Fruit fly (Drosophila melanogaster) whole organism, adult: ENCODE measurements around the gene CG5704.

ENCODE experiments used
- CG11617 ChIP-seq: fragments of 200-800 bp; sonication (Bioruptor generic); optimal IDR thresholded peaks from 2 replicates; lab custom pipeline; 2017; ENCODE audit warnings: mild to moderate bottlenecking, missing biosample characterization, missing genetic modification reagents, missing genetic modification characterization
- CG12768 ChIP-seq: fragments of 200-800 bp; sonication (Bioruptor generic); optimal IDR thresholded peaks from 2 replicates; lab custom pipeline; 2017; ENCODE audit warnings: missing biosample characterization, missing genetic modification characterization, mild to moderate bottlenecking, moderate library complexity, missing genetic modification reagents
- CG14711 ChIP-seq: fragments of 200-800 bp; sonication (Bioruptor generic); optimal IDR thresholded peaks from 2 replicates; lab custom pipeline; 2018; ENCODE audit warnings: missing biosample characterization, mild to moderate bottlenecking, missing genetic modification characterization, moderate library complexity
- CG1620 ChIP-seq: fragments of 200-800 bp; sonication (Bioruptor generic); optimal IDR thresholded peaks from 2 replicates; lab custom pipeline; 2016; ENCODE audit warnings: missing biosample characterization, missing genetic modification characterization
- CG33017 ChIP-seq: fragments of 200-800 bp; sonication (Bioruptor generic); optimal IDR thresholded peaks from 2 replicates; lab custom pipeline; 2018; ENCODE audit warnings: missing biosample characterization, mild to moderate bottlenecking, missing genetic modification characterization, moderate library complexity
- CG5204 ChIP-seq: fragments of 200-800 bp; sonication (Bioruptor generic); optimal IDR thresholded peaks from 2 replicates; lab custom pipeline; 2016; ENCODE audit warnings: missing biosample characterization, missing genetic modification characterization
- CG7045 ChIP-seq: fragments of 200-800 bp; sonication (Bioruptor generic); optimal IDR thresholded peaks from 2 replicates; lab custom pipeline; 2017; ENCODE audit warnings: missing biosample characterization, mild to moderate bottlenecking, missing genetic modification characterization
- CG7101 ChIP-seq: fragments of 200-800 bp; sonication (Bioruptor generic); optimal IDR thresholded peaks from 2 replicates; lab custom pipeline; 2018; ENCODE audit warnings: missing biosample characterization, mild to moderate bottlenecking, missing genetic modification characterization, moderate library complexity
- Clk ChIP-seq: fragments of 200-800 bp; sonication (Bioruptor generic); optimal IDR thresholded peaks from 2 replicates; lab custom pipeline; 2017; ENCODE audit warnings: missing biosample characterization, missing genetic modification characterization
- Crg-1 ChIP-seq: fragments of 200-800 bp; sonication (Bioruptor generic); optimal IDR thresholded peaks from 2 replicates; lab custom pipeline; 2016; ENCODE audit warnings: missing biosample characterization, missing genetic modification characterization
- Hr96 ChIP-seq: fragments of 200-800 bp; sonication (Bioruptor generic); optimal IDR thresholded peaks from 2 replicates; lab custom pipeline; 2016; ENCODE audit warnings: missing biosample characterization, missing genetic modification characterization
- Mnt ChIP-seq: fragments of 200-800 bp; sonication (Bioruptor generic); optimal IDR thresholded peaks from 2 replicates; lab custom pipeline; 2016; ENCODE audit warnings: missing biosample characterization, mild to moderate bottlenecking, missing genetic modification characterization
- bab1 ChIP-seq: fragments of 200-800 bp; sonication (Bioruptor generic); optimal IDR thresholded peaks from 3 replicates; lab custom pipeline; 2019; ENCODE audit warnings: missing biosample characterization, mild to moderate bottlenecking, missing genetic modification characterization, moderate library complexity
- cic ChIP-seq: fragments of 200-800 bp; sonication (Bioruptor generic); optimal IDR thresholded peaks from 2 replicates; lab custom pipeline; 2017; ENCODE audit warnings: missing biosample characterization, mild to moderate bottlenecking, missing genetic modification characterization, moderate library complexity
- cnc ChIP-seq, 2 experiments: fragments of >200 bp; optimal IDR thresholded peaks; 2 replicates each; lab custom pipeline; 2017
- kay ChIP-seq: fragments of 200-800 bp; sonication (Bioruptor generic); peaks from one replicate; lab custom pipeline; 2016; ENCODE audit warnings: missing biosample characterization, missing genetic modification characterization, borderline replicate concordance
- ovo ChIP-seq: fragments of 200-800 bp; sonication (Bioruptor generic); optimal IDR thresholded peaks from 2 replicates; lab custom pipeline; 2016; ENCODE audit warnings: missing biosample characterization, missing genetic modification characterization
- pad ChIP-seq: fragments of 200-800 bp; sonication (Bioruptor generic); optimal IDR thresholded peaks from 3 replicates; lab custom pipeline; 2017; ENCODE audit warnings: missing biosample characterization, missing genetic modification characterization, mild to moderate bottlenecking, moderate library complexity, missing genetic modification reagents
- tj ChIP-seq: fragments of 200-800 bp; sonication (Bioruptor generic); optimal IDR thresholded peaks from 3 replicates; lab custom pipeline; 2017; ENCODE audit warnings: missing biosample characterization, mild to moderate bottlenecking, missing genetic modification characterization, moderate library complexity
- toe ChIP-seq: fragments of 200-800 bp; sonication (Bioruptor generic); optimal IDR thresholded peaks from 2 replicates; lab custom pipeline; 2016; ENCODE audit warnings: missing biosample characterization, missing genetic modification characterization

Gene CG5704

dm6 chr3L:2166776-2167175 is 4.0 kb downstream of the CG5704 start:
- TF ChIP-seq bab1 (GFP tag; lab: Kevin White, UChicago) (peak; percentile 10), CG7045 (no peak)

dm6 chr3L:2164805-2165204 is 6.0 kb downstream of the CG5704 start:
- no peak for TF ChIP-seq CG12768
- TF ChIP-seq CG14711 (tag; lab: Kevin White, UChicago), result no peak
- TF ChIP-seq CG1620 (GFP tag; lab: Kevin White, UChicago), result no peak
- TF ChIP-seq CG11617 (GFP tag; lab: Kevin White, UChicago), result no peak
- TF ChIP-seq pad (GFP tag; lab: Kevin White, UChicago), result no peak
- TF ChIP-seq ovo (GFP tag; lab: Kevin White, UChicago), result no peak
- no peak for TF ChIP-seq CG5204 (GFP tag; lab: Kevin White, UChicago)
- no peak for TF ChIP-seq bab1 (GFP tag; lab: Kevin White, UChicago)
- no peak for TF ChIP-seq CG7101 (tag; lab: Kevin White, UChicago)
- TF ChIP-seq Crg-1, result no peak
- TF ChIP-seq tj (GFP tag; lab: Kevin White, UChicago), result no peak
- TF ChIP-seq Mnt (GFP tag; lab: Kevin White, UChicago), result no peak
- TF ChIP-seq kay (GFP tag; lab: Kevin White, UChicago), result no peak
- no peak for TF ChIP-seq CG7045
- no peak for TF ChIP-seq Hr96 (GFP tag; lab: Kevin White, UChicago)
- no peak for TF ChIP-seq cic (GFP tag; lab: Kevin White, UChicago)
- no peak for TF ChIP-seq toe (GFP tag; lab: Kevin White, UChicago)
- TF ChIP-seq Clk, result no peak
- no peak for TF ChIP-seq cnc (optimal IDR thresholded peaks at IDR 0.05; lab: Kevin White, UChicago)

dm6 chr3L:2164031-2164537 is 6.7 kb downstream of the CG5704 start:
- TF ChIP-seq CG7101 (tag; lab: Kevin White, UChicago) (no peak), Hr96 (GFP tag; lab: Kevin White, UChicago) (no peak), kay (GFP tag; lab: Kevin White, UChicago) (no peak), ovo (GFP tag; lab: Kevin White, UChicago) (no peak), CG33017 (no peak), CG1620 (GFP tag; lab: Kevin White, UChicago) (no peak), CG12768 (no peak), CG5204 (GFP tag; lab: Kevin White, UChicago) (no peak), tj (GFP tag; lab: Kevin White, UChicago) (no peak), CG11617 (GFP tag; lab: Kevin White, UChicago) (no peak), Clk (no peak), CG7045 (no peak), CG14711 (tag; lab: Kevin White, UChicago) (no peak), cnc (optimal IDR thresholded peaks at IDR 0.05; lab: Kevin White, UChicago) (no peak)

DNA sequence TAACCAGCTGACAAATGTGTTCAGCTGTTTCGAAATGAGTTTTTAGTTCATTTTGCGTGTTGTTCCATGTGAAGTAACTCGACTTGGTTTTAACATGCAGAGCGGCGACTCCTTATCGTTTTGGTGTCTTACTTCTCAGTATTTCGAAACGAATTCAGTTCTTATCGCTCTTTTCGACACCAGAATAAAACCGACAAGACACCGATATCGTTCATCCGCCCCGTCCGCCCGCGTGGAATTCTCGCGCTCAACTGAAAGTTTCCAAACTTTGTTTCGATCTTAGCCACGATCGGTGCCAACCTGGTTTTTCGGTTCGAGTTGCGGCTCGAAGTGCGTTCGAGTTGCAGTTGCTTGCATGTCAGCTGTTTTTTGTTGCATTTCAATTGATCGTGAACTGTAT is 7.2 kb downstream of the CG5704 start, which contains the start of gene CG15822:
CG15822 (minus strand) TSS at position 256 of the 400 bp plus-strand sequence.
- TF ChIP-seq CG14711 (tag; lab: Kevin White, UChicago), result no peak
- no peak for TF ChIP-seq cnc (optimal IDR thresholded peaks at IDR 0.05; lab: Kevin White, UChicago)
- TF ChIP-seq ovo (GFP tag; lab: Kevin White, UChicago), result no peak
- TF ChIP-seq toe (GFP tag; lab: Kevin White, UChicago), result no peak

DNA sequence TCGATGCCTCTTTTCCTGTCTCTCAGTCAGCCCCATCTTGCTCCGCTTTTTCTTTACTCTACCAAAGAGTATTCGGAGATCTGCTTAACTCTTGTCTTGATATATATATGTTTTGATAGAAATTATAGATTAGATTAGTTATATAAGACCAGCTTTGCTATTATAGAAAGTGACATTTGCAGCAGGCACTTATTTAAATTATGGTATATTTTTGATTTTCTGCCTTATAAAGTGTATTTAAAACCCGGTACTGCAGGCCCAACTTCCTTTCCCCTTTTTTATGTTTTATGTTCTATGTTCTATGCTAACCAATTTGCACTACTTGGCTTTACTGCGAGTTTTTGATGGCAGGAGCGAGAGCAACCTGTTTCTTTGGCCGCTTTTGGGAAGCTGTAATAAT is 8.1 kb downstream of the CG5704 start:
- TF ChIP-seq CG1620 (GFP tag; lab: Kevin White, UChicago) (no peak), CG7101 (tag; lab: Kevin White, UChicago) (no peak), cic (GFP tag; lab: Kevin White, UChicago) (no peak), toe (GFP tag; lab: Kevin White, UChicago) (no peak), CG14711 (tag; lab: Kevin White, UChicago) (no peak), Clk (no peak), CG5204 (GFP tag; lab: Kevin White, UChicago) (no peak), Crg-1 (no peak), kay (GFP tag; lab: Kevin White, UChicago) (no peak), CG12768 (no peak), Mnt (GFP tag; lab: Kevin White, UChicago) (no peak)

DNA sequence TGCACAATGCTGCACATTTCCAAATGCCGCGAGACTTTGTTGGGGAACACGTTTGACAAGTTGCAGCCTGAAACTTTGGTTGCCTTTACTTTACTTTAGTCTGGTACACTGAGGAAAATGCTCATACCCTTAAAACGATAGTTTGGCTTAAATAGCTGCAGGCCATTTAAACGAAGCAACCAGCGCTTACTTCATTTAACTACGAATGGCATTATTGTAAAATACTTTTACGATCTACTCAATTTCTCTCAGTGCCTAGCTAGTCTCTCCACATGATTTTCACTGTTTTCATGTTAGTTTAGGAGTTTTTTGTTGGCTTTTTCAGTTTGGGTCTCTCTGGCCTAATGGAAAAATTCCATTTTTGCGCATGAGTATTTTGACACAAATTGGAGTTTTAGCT is 8.8 kb downstream of the CG5704 start:
- no peak for TF ChIP-seq tj (GFP tag; lab: Kevin White, UChicago)
- no peak for TF ChIP-seq CG7045
- no peak for TF ChIP-seq Crg-1
- no peak for TF ChIP-seq toe (GFP tag; lab: Kevin White, UChicago)
- no peak for TF ChIP-seq Hr96 (GFP tag; lab: Kevin White, UChicago)
- TF ChIP-seq CG7101 (tag; lab: Kevin White, UChicago), result no peak
- no peak for TF ChIP-seq CG11617 (GFP tag; lab: Kevin White, UChicago)
- TF ChIP-seq CG14711 (tag; lab: Kevin White, UChicago), result no peak
- no peak for TF ChIP-seq CG12768
- TF ChIP-seq Clk, result no peak
- no peak for TF ChIP-seq CG1620 (GFP tag; lab: Kevin White, UChicago)
- TF ChIP-seq CG33017, result no peak
- no peak for TF ChIP-seq CG5204 (GFP tag; lab: Kevin White, UChicago)
- no peak for TF ChIP-seq Mnt (GFP tag; lab: Kevin White, UChicago)
- no peak for TF ChIP-seq ovo (GFP tag; lab: Kevin White, UChicago)
- TF ChIP-seq cnc (optimal IDR thresholded peaks at IDR 0.05; lab: Kevin White, UChicago), result no peak

dm6 chr3L:2159817-2160216 is 11.0 kb downstream of the CG5704 start:
- no peak for TF ChIP-seq Clk
- no peak for TF ChIP-seq tj (GFP tag; lab: Kevin White, UChicago)
- TF ChIP-seq CG1620 (GFP tag; lab: Kevin White, UChicago), result no peak
- no peak for TF ChIP-seq CG5204 (GFP tag; lab: Kevin White, UChicago)
- no peak for TF ChIP-seq bab1 (GFP tag; lab: Kevin White, UChicago)
- TF ChIP-seq ovo (GFP tag; lab: Kevin White, UChicago), result no peak
- no peak for TF ChIP-seq CG14711 (tag; lab: Kevin White, UChicago)
- no peak for TF ChIP-seq cic (GFP tag; lab: Kevin White, UChicago)
- no peak for TF ChIP-seq Crg-1
- TF ChIP-seq CG7045, result no peak
- no peak for TF ChIP-seq toe (GFP tag; lab: Kevin White, UChicago)
- TF ChIP-seq Mnt (GFP tag; lab: Kevin White, UChicago), result no peak
- no peak for TF ChIP-seq CG33017
- TF ChIP-seq kay (GFP tag; lab: Kevin White, UChicago), result no peak
- no peak for TF ChIP-seq CG11617 (GFP tag; lab: Kevin White, UChicago)
- no peak for TF ChIP-seq CG7101 (tag; lab: Kevin White, UChicago)
